Worm (Caenorhabditis elegans) whole organism, L4 larva: ENCODE results near the gene R09E10.6.
"Not testable (repeated sequence)": the region's sequence is repeated elsewhere in the genome, so short reads cannot be mapped to it uniquely, and the experiment has no call there.

Experiments used
- D1046.2 ChIP-seq: fragments of 200-800 bp; sonication (Bioruptor generic); IDR thresholded peaks from 2 replicates; pipeline ENCODE4 v1.3.6; 2022; ENCODE audit warnings: missing genetic modification characterization, missing compliant biosample characterization
- F10B5.3 ChIP-seq: sonication (generic microtip); optimal IDR thresholded peaks from 2 replicates; lab custom pipeline; 2016; ENCODE audit warnings: mild to moderate bottlenecking, missing genetic modification characterization, missing compliant biosample characterization
- F26F4.8 ChIP-seq: fragments of 200-800 bp; sonication (Bioruptor generic); conservative IDR thresholded peaks from 2 replicates; pipeline ENCODE4 v1.3.6; 2022; ENCODE audit warnings: missing genetic modification characterization, missing compliant biosample characterization
- F44E2.7 ChIP-seq: fragments of 200-800 bp; sonication (Bioruptor generic); IDR thresholded peaks from 2 replicates; pipeline ENCODE4 v2.1.2; 2022; ENCODE audit warnings: missing genetic modification characterization, missing compliant biosample characterization
- Y105C5A.15 ChIP-seq: fragments of 200-800 bp; sonication (Bioruptor generic); IDR thresholded peaks from 2 replicates; pipeline ENCODE4 v1.3.6; 2022; ENCODE audit warnings: missing genetic modification characterization, missing compliant biosample characterization
- Y48G9A.11 ChIP-seq: fragments of 200-800 bp; sonication (Bioruptor generic); IDR thresholded peaks from 2 replicates; pipeline ENCODE4 v1.3.6; 2022; ENCODE audit warnings: missing genetic modification reagents, missing genetic modification characterization, missing compliant biosample characterization
- Y75B8A.6 ChIP-seq: fragments of 200-800 bp; sonication (Bioruptor generic); IDR thresholded peaks from 2 replicates; pipeline ENCODE4 v1.3.6; 2022; ENCODE audit warnings: missing genetic modification reagents, missing genetic modification characterization, missing compliant biosample characterization
- ZK337.2 ChIP-seq: fragments of 200-800 bp; sonication (Bioruptor generic); IDR thresholded peaks from 2 replicates; pipeline ENCODE4 v1.3.6; 2022; ENCODE audit warnings: missing genetic modification reagents, missing genetic modification characterization, missing compliant biosample characterization
- arid-1 ChIP-seq: fragments of 200-800 bp; sonication (Bioruptor generic); conservative IDR thresholded peaks from 2 replicates; pipeline ENCODE4 v1.3.6; 2022; ENCODE audit warnings: missing genetic modification reagents, missing genetic modification characterization, missing compliant biosample characterization
- cey-2 ChIP-seq: sonication (generic microtip); optimal IDR thresholded peaks from 3 replicates; lab custom pipeline; 2017; ENCODE audit warnings: missing genetic modification characterization, mild to moderate bottlenecking, missing compliant biosample characterization, antibody characterized with exemption, borderline replicate concordance; ENCODE audit not compliant: insufficient read depth
- ctbp-1 ChIP-seq: fragments of 200-800 bp; sonication (Bioruptor generic); IDR thresholded peaks from 2 replicates; pipeline ENCODE4 v1.3.6; 2022; ENCODE audit warnings: missing genetic modification reagents, missing genetic modification characterization, missing compliant biosample characterization
- daf-19 ChIP-seq: fragments of 200-800 bp; sonication (Bioruptor generic); conservative IDR thresholded peaks from 2 replicates; pipeline ENCODE4 v1.3.6; 2022; ENCODE audit warnings: missing genetic modification characterization, missing compliant biosample characterization
- dmd-8 ChIP-seq: fragments of 200-800 bp; sonication (Bioruptor generic); IDR thresholded peaks from 2 replicates; pipeline ENCODE4 v1.3.6; 2022; ENCODE audit warnings: missing genetic modification characterization, missing compliant biosample characterization
- dmd-9 ChIP-seq: fragments of 200-800 bp; sonication (Bioruptor generic); IDR thresholded peaks from 2 replicates; pipeline ENCODE4 v1.3.6; 2022; ENCODE audit warnings: missing genetic modification reagents, missing genetic modification characterization, missing compliant biosample characterization
- egl-43 ChIP-seq: fragments of 200-800 bp; sonication (Bioruptor generic); IDR thresholded peaks from 2 replicates; pipeline ENCODE4 v1.3.6; 2022; ENCODE audit warnings: missing genetic modification reagents, missing genetic modification characterization, missing compliant biosample characterization
- fos-1 ChIP-seq: fragments of 150-350 bp; optimal IDR thresholded peaks from 2 replicates; lab custom pipeline; 2014; ENCODE audit warnings: missing biosample characterization, missing genetic modification characterization
- hlh-11 ChIP-seq: fragments of 200-800 bp; sonication (Bioruptor generic); optimal IDR thresholded peaks from 2 replicates; lab custom pipeline; 2018; ENCODE audit warnings: mild to moderate bottlenecking, missing genetic modification characterization, missing compliant biosample characterization
- hmg-1.1 ChIP-seq: fragments of 200-800 bp; sonication (Bioruptor generic); IDR thresholded peaks from 2 replicates; pipeline ENCODE4 v1.3.6; 2022; ENCODE audit warnings: missing genetic modification reagents, missing genetic modification characterization, missing compliant biosample characterization
- lim-7 ChIP-seq: fragments of 200-800 bp; sonication (Bioruptor generic); IDR thresholded peaks from 2 replicates; pipeline ENCODE4 v1.3.6; 2022; ENCODE audit warnings: missing genetic modification characterization, missing compliant biosample characterization
- lin-1 ChIP-seq: fragments of 200-800 bp; sonication (Bioruptor generic); IDR thresholded peaks from 2 replicates; pipeline ENCODE4 v1.3.6; 2022; ENCODE audit warnings: missing genetic modification reagents, missing genetic modification characterization, missing compliant biosample characterization
- lin-13 ChIP-seq: fragments of 150-350 bp; optimal IDR thresholded peaks from 2 replicates; lab custom pipeline; 2014; ENCODE audit warnings: missing biosample characterization, missing genetic modification reagents, missing genetic modification characterization
- lin-29 ChIP-seq: fragments of 200-800 bp; sonication (Bioruptor generic); IDR thresholded peaks from 2 replicates; pipeline ENCODE4 v1.3.6; 2022; ENCODE audit warnings: missing genetic modification reagents, missing genetic modification characterization, missing compliant biosample characterization
- lin-38 ChIP-seq: fragments of 200-800 bp; sonication (Bioruptor generic); IDR thresholded peaks from 2 replicates; pipeline ENCODE4 v1.3.6; 2022; ENCODE audit warnings: missing genetic modification reagents, missing genetic modification characterization, missing compliant biosample characterization
- madf-9 ChIP-seq: fragments of 200-800 bp; sonication (Bioruptor generic); conservative IDR thresholded peaks from 2 replicates; pipeline ENCODE4 v1.3.6; 2022; ENCODE audit warnings: missing genetic modification reagents, missing genetic modification characterization, missing compliant biosample characterization
- mdt-29 ChIP-seq: fragments of 200-800 bp; sonication (Bioruptor generic); IDR thresholded peaks from 2 replicates; pipeline ENCODE4 v1.3.6; 2022; ENCODE audit warnings: missing genetic modification reagents, missing genetic modification characterization, missing compliant biosample characterization
- mxl-3 ChIP-seq: fragments of 200-800 bp; sonication (Bioruptor generic); optimal IDR thresholded peaks from 2 replicates; lab custom pipeline; 2018; ENCODE audit warnings: mild to moderate bottlenecking, missing genetic modification characterization, missing compliant biosample characterization
- nhr-10 ChIP-seq: fragments of 150-350 bp; optimal IDR thresholded peaks from 2 replicates; lab custom pipeline; 2014; ENCODE audit warnings: missing biosample characterization, missing genetic modification characterization
- nhr-102 ChIP-seq: sonication (generic microtip); optimal IDR thresholded peaks from 2 replicates; lab custom pipeline; 2016; ENCODE audit warnings: mild to moderate bottlenecking, missing genetic modification characterization, moderate library complexity, missing compliant biosample characterization
- nhr-237 ChIP-seq: sonication (generic microtip); optimal IDR thresholded peaks from 2 replicates; lab custom pipeline; 2017; ENCODE audit warnings: missing biosample characterization, missing genetic modification characterization
- nhr-25 ChIP-seq: sonication (generic microtip); optimal IDR thresholded peaks from 2 replicates; lab custom pipeline; 2017; ENCODE audit warnings: missing genetic modification characterization, mild to moderate bottlenecking, missing compliant biosample characterization, antibody characterized with exemption, moderate library complexity, borderline replicate concordance; ENCODE audit not compliant: insufficient read depth
- nhr-77 ChIP-seq: fragments of 150-350 bp; optimal IDR thresholded peaks from 2 replicates; lab custom pipeline; 2014; ENCODE audit warnings: missing biosample characterization, missing genetic modification characterization
- pha-4 ChIP-seq, 2 experiments: fragments of 150-350 bp in 1 of 2; fragments of 200-800 bp in 1 of 2; sonication (Bioruptor generic) in 1 of 2; IDR thresholded peaks in 1 of 2; optimal IDR thresholded peaks in 1 of 2; 2 replicates each; pipeline versions ENCODE4 v1.3.6 to Lab custom; 2014 to 2022; ENCODE audit warnings: missing genetic modification characterization in 2 of 2, missing genetic modification reagents in 2 of 2, missing biosample characterization in 1 of 2, missing compliant biosample characterization in 1 of 2
- php-3 ChIP-seq: fragments of 200-800 bp; sonication (Bioruptor generic); IDR thresholded peaks from 2 replicates; pipeline ENCODE4 v1.3.6; 2022; ENCODE audit warnings: missing genetic modification reagents, missing genetic modification characterization, missing compliant biosample characterization
- rbr-2 ChIP-seq: sonication (generic microtip); optimal IDR thresholded peaks from 2 replicates; lab custom pipeline; 2016; ENCODE audit warnings: missing genotype, missing genetic modification characterization, missing compliant biosample characterization
- set-16 ChIP-seq: fragments of 200-800 bp; sonication (Bioruptor generic); IDR thresholded peaks from 2 replicates; pipeline ENCODE4 v1.3.6; 2022; ENCODE audit warnings: missing genetic modification reagents, missing genetic modification characterization, missing compliant biosample characterization
- snpc-1.2 ChIP-seq: fragments of 200-800 bp; sonication (Bioruptor generic); IDR thresholded peaks from 2 replicates; pipeline ENCODE4 v1.3.6; 2022; ENCODE audit warnings: missing genetic modification reagents, missing genetic modification characterization, missing compliant biosample characterization
- snpc-4 ChIP-seq: fragments of 150-350 bp; optimal IDR thresholded peaks from 2 replicates; lab custom pipeline; 2014; ENCODE audit warnings: missing biosample characterization, missing genetic modification characterization
- vab-7 ChIP-seq: fragments of 200-800 bp; sonication (Bioruptor generic); IDR thresholded peaks from 2 replicates; pipeline ENCODE4 v1.3.6; 2022; ENCODE audit warnings: missing genetic modification reagents, missing genetic modification characterization, missing compliant biosample characterization

Gene R09E10.6

DNA sequence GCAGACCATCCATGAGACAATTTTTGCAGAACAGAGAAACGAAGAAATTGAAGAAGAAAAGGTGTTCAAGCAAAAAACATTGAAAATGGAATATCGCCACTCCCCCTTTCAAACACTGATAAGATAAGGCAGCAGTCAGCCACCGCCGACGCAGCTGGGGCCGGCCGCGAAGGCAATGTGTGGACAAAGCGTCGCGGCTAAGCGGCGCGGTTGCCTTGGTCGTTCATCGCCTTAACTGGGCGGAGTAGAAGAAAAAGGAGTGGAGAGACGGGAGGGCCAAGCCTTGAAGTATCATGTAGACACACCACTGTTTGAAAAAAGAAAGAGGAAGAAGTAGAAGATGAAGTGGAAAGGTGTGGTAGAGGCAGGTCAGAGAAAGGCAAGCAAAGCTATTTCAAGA lies 37.0 kb upstream of the R09E10.6 start (continued):
- TF ChIP-seq daf-19 (GFP tag; lab: Robert Waterston, UW) (no peak), Y105C5A.15 (no peak), fos-1 (tag; lab: Kevin White, UChicago) (no peak), Y75B8A.6 (GFP tag; lab: Robert Waterston, UW) (no peak), snpc-4 (tag; lab: Kevin White, UChicago) (no peak), snpc-1.2 (GFP tag; lab: Robert Waterston, UW) (peak; percentile 42; the same call in 1 of the 2 replicates), F10B5.3 (no peak), nhr-102 (tag; lab: Kevin White, UChicago) (peak; percentile 14), lin-1 (peak; percentile 41; the same call in 1 of the 2 replicates), lin-13 (GFP tag; lab: Kevin White, UChicago) (no peak), ZK337.2 (no peak), mxl-3 (GFP tag; lab: Kevin White, UChicago) (peak; percentile 97), hlh-11 (tag; lab: Kevin White, UChicago) (peak; percentile 84), set-16 (GFP tag; lab: Robert Waterston, UW) (peak; percentile 83), nhr-10 (tag; lab: Kevin White, UChicago) (no peak), nhr-77 (tag; lab: Kevin White, UChicago) (peak; percentile 8), rbr-2 (tag; lab: Kevin White, UChicago) (peak; percentile 15), dmd-9 (no peak), F44E2.7 (GFP tag; lab: Robert Waterston, UW) (no peak), nhr-25 (tag; lab: Kevin White, UChicago) (no peak), cey-2 (tag; lab: Kevin White, UChicago) (no peak)

- peak; percentile 54; the same call in 1 of the 2 replicates for TF ChIP-seq mdt-29
- peak; percentile 35; the same call in 1 of the 2 replicates for TF ChIP-seq lin-38
- peak; percentile 83 for TF ChIP-seq egl-43
- 0 out of 2 replicates have a peak, but pooled peaks have one; percentile 50 for TF ChIP-seq arid-1 (GFP tag; lab: Robert Waterston, UW)
- TF ChIP-seq hmg-1.1 = 0 out of 2 replicates have a peak, but pooled peaks have one; percentile 17
- peak; percentile 56 for TF ChIP-seq set-16 (GFP tag; lab: Robert Waterston, UW)
- peak; percentile 61; the same call in 1 of the 2 replicates for TF ChIP-seq lim-7
- peak; percentile 68; the same call in 1 of the 2 replicates for TF ChIP-seq dmd-8 (GFP tag; lab: Robert Waterston, UW)
- TF ChIP-seq D1046.2 (GFP tag; lab: Robert Waterston, UW) = 0 out of 2 replicates have a peak, but pooled peaks have one; percentile 62
- TF ChIP-seq F26F4.8 (GFP tag; lab: Robert Waterston, UW) = peak; percentile 54; the same call in 1 of the 2 replicates
- peak; percentile 50; the same call in 1 of the 2 replicates for TF ChIP-seq Y48G9A.11 (GFP tag; lab: Robert Waterston, UW)
- TF ChIP-seq php-3 (GFP tag; lab: Robert Waterston, UW) = peak; percentile 48; the same call in 1 of the 2 replicates
- TF ChIP-seq ctbp-1 (GFP tag; lab: Robert Waterston, UW) = peak; percentile 50; the same call in 1 of the 2 replicates
- TF ChIP-seq pha-4 (GFP tag; IDR thresholded peaks at IDR 0.05; lab: Robert Waterston, UW) = peak; percentile 54
- not testable (repeated sequence) for TF ChIP-seq pha-4 (tag; optimal IDR thresholded peaks at IDR 0.05; lab: Kevin White, UChicago)
- peak; percentile 61 for TF ChIP-seq vab-7 (GFP tag; lab: Robert Waterston, UW)
- 0 out of 2 replicates have a peak, but pooled peaks have one; percentile 12 for TF ChIP-seq lin-29 (GFP tag; lab: Robert Waterston, UW)
- TF ChIP-seq snpc-1.2 (GFP tag; lab: Robert Waterston, UW) = peak; percentile 88
- TF ChIP-seq, all 104 proteins: peak for 17; not testable (repeated sequence) for 87
These were observed 29.4 kb upstream of the R09E10.6 start for ce11 chrIV:10323368-10323767.

DNA sequence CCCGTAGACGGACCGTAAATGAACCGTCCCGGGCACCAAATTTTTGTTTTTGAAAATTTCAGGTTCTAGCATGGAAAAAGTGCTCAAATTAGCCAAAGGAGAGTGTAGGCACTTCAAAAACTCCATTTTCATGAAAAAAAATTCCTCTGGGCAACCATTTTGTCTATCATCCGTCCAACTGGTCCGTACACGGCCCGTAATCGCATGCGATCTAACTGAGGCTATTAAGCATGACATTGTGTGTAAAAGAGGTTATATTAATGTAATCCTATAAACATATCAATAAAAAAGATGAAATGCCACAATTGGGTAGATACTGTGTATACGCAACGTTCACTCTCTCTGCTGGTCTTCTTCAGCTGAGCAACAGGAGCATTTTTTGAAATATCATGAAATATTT lies 28.7 kb upstream of the R09E10.6 start, which contains the start of gene R09E10.1:
R09E10.1 (minus strand) TSS at position 101 of the 400 bp plus-strand sequence.
- not testable (repeated sequence) for TF ChIP-seq nhr-237 (tag; lab: Kevin White, UChicago); F26F4.8 (GFP tag; lab: Robert Waterston, UW); madf-9
